Fruit fly (Drosophila melanogaster): ENCODE results near the gene CG7824.

CG7824 gene

dm6 chr3R:29834759-29835709, 23.7 kb downstream of the CG7824 start, which contains the start of gene Atg16 (continued):
- no peak for TF ChIP-seq scrt (GFP tag; optimal IDR thresholded peaks at IDR 0.05)
- no peak for TF ChIP-seq CG8765 (GFP tag; IDR thresholded peaks at IDR 0.05)
- no peak for TF ChIP-seq cad (GFP tag; optimal IDR thresholded peaks at IDR 0.05)
- TF ChIP-seq zen (tag; optimal IDR thresholded peaks at IDR 0.05): peak; percentile 81
- TF ChIP-seq Ada2b (GFP tag; IDR thresholded peaks at IDR 0.05): no peak
- TF ChIP-seq Atf3 (GFP tag; optimal IDR thresholded peaks at IDR 0.05): no peak
- TF ChIP-seq wor (GFP tag; IDR thresholded peaks at IDR 0.05): no peak
- no peak for TF ChIP-seq CG3838 (GFP tag; optimal IDR thresholded peaks at IDR 0.05)
- TF ChIP-seq her (GFP tag; optimal IDR thresholded peaks at IDR 0.05): no peak
- no peak for TF ChIP-seq fd64A (GFP tag; optimal IDR thresholded peaks at IDR 0.05)
- no peak for TF ChIP-seq CG10565 (GFP tag; optimal IDR thresholded peaks at IDR 0.05)
- TF ChIP-seq CG1647 (GFP tag; optimal IDR thresholded peaks at IDR 0.05): no peak
- no peak for TF ChIP-seq CG1602 (GFP tag; optimal IDR thresholded peaks at IDR 0.05)
- no peak for TF ChIP-seq HHEX (GFP tag; optimal IDR thresholded peaks at IDR 0.05)
- TF ChIP-seq CG13775 (GFP tag; optimal IDR thresholded peaks at IDR 0.05): no peak
- TF ChIP-seq CG10654 (GFP tag; optimal IDR thresholded peaks at IDR 0.05): no peak
- TF ChIP-seq Tbp (GFP tag; optimal IDR thresholded peaks at IDR 0.05): no peak
- TF ChIP-seq fu2 (GFP tag; optimal IDR thresholded peaks at IDR 0.05): no peak
- no peak for TF ChIP-seq CG14050 (GFP tag; IDR thresholded peaks at IDR 0.05)
- no peak for TF ChIP-seq Asciz (GFP tag; optimal IDR thresholded peaks at IDR 0.05)
- TF ChIP-seq zfh2 (GFP tag; optimal IDR thresholded peaks at IDR 0.05): no peak
- TF ChIP-seq Spps (tag; optimal IDR thresholded peaks at IDR 0.05): no peak
- TF ChIP-seq CG7357 (GFP tag; IDR thresholded peaks at IDR 0.05): no peak
- no peak for TF ChIP-seq toy (GFP tag; IDR thresholded peaks at IDR 0.05)
- no peak for TF ChIP-seq Hmx (GFP tag; optimal IDR thresholded peaks at IDR 0.05)
- TF ChIP-seq al (GFP tag; IDR thresholded peaks at IDR 0.05): no peak
- no peak for TF ChIP-seq CG12942 (GFP tag; optimal IDR thresholded peaks at IDR 0.05)
- no peak for TF ChIP-seq Aef1 (GFP tag; IDR thresholded peaks at IDR 0.05)
- no peak for TF ChIP-seq CG8089 (GFP tag; optimal IDR thresholded peaks at IDR 0.05)
- TF ChIP-seq HmgZ (tag; optimal IDR thresholded peaks at IDR 0.05): no peak
- no peak for TF ChIP-seq esg (GFP tag; conservative IDR thresholded peaks at IDR 0.05)
- TF ChIP-seq nerfin-2 (GFP tag; IDR thresholded peaks at IDR 0.05; ENCODE audit: partially characterized antibody): peak; percentile 87
- no peak for TF ChIP-seq nom (GFP tag; optimal IDR thresholded peaks at IDR 0.05)
- no peak for TF ChIP-seq Antp (GFP tag; optimal IDR thresholded peaks at IDR 0.05)
- no peak for TF ChIP-seq CG31388 (GFP tag; optimal IDR thresholded peaks at IDR 0.05)
- no peak for TF ChIP-seq CG11723 (GFP tag; optimal IDR thresholded peaks at IDR 0.05)
- TF ChIP-seq dpn (GFP tag; optimal IDR thresholded peaks at IDR 0.05): no peak
- no peak for TF ChIP-seq CG6813 (GFP tag; optimal IDR thresholded peaks at IDR 0.05)
- no peak for TF ChIP-seq emc (GFP tag; optimal IDR thresholded peaks at IDR 0.05)
- no peak for TF ChIP-seq CG9797 (GFP tag; optimal IDR thresholded peaks at IDR 0.05)
- TF ChIP-seq nau (GFP tag; optimal IDR thresholded peaks at IDR 0.05): no peak
- no peak for TF ChIP-seq Fer1 (GFP tag; optimal IDR thresholded peaks at IDR 0.05)
- TF ChIP-seq mld (GFP tag; IDR thresholded peaks at IDR 0.05; ENCODE audit: partially characterized antibody): peak; percentile 93
- TF ChIP-seq CG15269 (tag; optimal IDR thresholded peaks at IDR 0.05): no peak
- 0 out of 2 replicates have a peak, but pooled peaks have one; percentile 16 for TF ChIP-seq CG5953 (GFP tag; IDR thresholded peaks at IDR 0.05)
- no peak for TF ChIP-seq exex (tag; optimal IDR thresholded peaks at IDR 0.05)
- no peak for TF ChIP-seq CG7839 (tag; optimal IDR thresholded peaks at IDR 0.05)
- TF ChIP-seq Neu2 (GFP tag; optimal IDR thresholded peaks at IDR 0.05; ENCODE audit: borderline replicate concordance): no peak
- TF ChIP-seq CG12299 (tag; optimal IDR thresholded peaks at IDR 0.05): no peak
